Worm (Caenorhabditis elegans) whole organism, young adult: ENCODE results near the gene srv-9.

Experiments
- B0261.1 ChIP-seq: sonication (generic microtip); optimal IDR thresholded peaks from 2 replicates; lab custom pipeline; 2016; ENCODE audit warnings: mild to moderate bottlenecking, missing genetic modification characterization, moderate library complexity, missing compliant biosample characterization
- F33H1.4 ChIP-seq: fragments of 200-800 bp; sonication (Bioruptor generic); IDR thresholded peaks from 2 replicates; pipeline ENCODE4 v1.3.6; 2022; ENCODE audit warnings: missing genetic modification reagents, missing genetic modification characterization, missing compliant biosample characterization
- F57C9.4 ChIP-seq: sonication (generic microtip); optimal IDR thresholded peaks from 2 replicates; lab custom pipeline; 2017; ENCODE audit warnings: mild to moderate bottlenecking, missing genetic modification characterization, missing compliant biosample characterization
- T07F8.4 ChIP-seq: sonication (generic microtip); optimal IDR thresholded peaks from 2 replicates; lab custom pipeline; 2016; ENCODE audit warnings: mild to moderate bottlenecking, missing genetic modification characterization, moderate library complexity, missing compliant biosample characterization
- Y53G8AR.9 ChIP-seq: fragments of 200-800 bp; sonication (Bioruptor generic); conservative IDR thresholded peaks from 2 replicates; pipeline ENCODE4 v1.3.6; 2022; ENCODE audit warnings: missing genetic modification reagents, missing genetic modification characterization, missing compliant biosample characterization
- Y67H2A.10 ChIP-seq: fragments of 200-800 bp; sonication (Bioruptor generic); conservative IDR thresholded peaks from 2 replicates; pipeline ENCODE4 v1.3.6; 2022; ENCODE audit warnings: missing genetic modification reagents, missing genetic modification characterization, missing compliant biosample characterization
- Y79H2A.3 ChIP-seq: fragments of 200-800 bp; sonication (Bioruptor generic); conservative IDR thresholded peaks from 2 replicates; pipeline ENCODE4 v1.3.6; 2022; ENCODE audit warnings: missing genetic modification reagents, missing genetic modification characterization, missing compliant biosample characterization
- Y95B8A.8 ChIP-seq: fragments of 200-800 bp; sonication (Bioruptor generic); IDR thresholded peaks from 2 replicates; pipeline ENCODE4 v1.3.6; 2022; ENCODE audit warnings: missing genetic modification reagents, missing genetic modification characterization, missing compliant biosample characterization
- ZK185.1 ChIP-seq: sonication (generic microtip); optimal IDR thresholded peaks from 2 replicates; lab custom pipeline; 2016; ENCODE audit warnings: mild to moderate bottlenecking, missing genetic modification characterization, missing compliant biosample characterization; ENCODE audit not compliant: poor library complexity, severe bottlenecking
- ama-1 ChIP-seq, 3 experiments: fragments of 150-350 bp in 1 of 3; sonication (generic microtip) in 2 of 3; optimal IDR thresholded peaks; 2 replicates each; lab custom pipeline; 2014 to 2018; ENCODE audit warnings: missing biosample characterization in 2 of 3, missing genetic modification characterization in 2 of 3, missing genetic modification reagents in 2 of 3
- aptf-2 ChIP-seq: fragments of 200-800 bp; sonication (Bioruptor generic); conservative IDR thresholded peaks from 2 replicates; pipeline ENCODE4 v1.3.6; 2022; ENCODE audit warnings: missing genetic modification reagents, missing genetic modification characterization, missing compliant biosample characterization
- attf-3 ChIP-seq: fragments of 200-800 bp; sonication (Bioruptor generic); conservative IDR thresholded peaks from 2 replicates; pipeline ENCODE4 v1.3.6; 2022; ENCODE audit warnings: missing genetic modification reagents, missing genetic modification characterization, missing compliant biosample characterization
- ccch-3 ChIP-seq: fragments of 200-800 bp; sonication (Bioruptor generic); optimal IDR thresholded peaks from 2 replicates; lab custom pipeline; 2018; ENCODE audit warnings: mild to moderate bottlenecking, missing genetic modification characterization, missing compliant biosample characterization
- cebp-2 ChIP-seq: fragments of 200-800 bp; sonication (Bioruptor generic); IDR thresholded peaks from 2 replicates; pipeline ENCODE4 v1.3.6; 2022; ENCODE audit warnings: missing genetic modification characterization, missing compliant biosample characterization
- ceh-27 ChIP-seq: fragments of 200-800 bp; sonication (Bioruptor generic); optimal IDR thresholded peaks from 2 replicates; lab custom pipeline; 2018; ENCODE audit warnings: mild to moderate bottlenecking, missing genetic modification characterization, moderate library complexity, missing compliant biosample characterization
- ceh-40 ChIP-seq: fragments of 200-800 bp; sonication (Bioruptor generic); IDR thresholded peaks from 2 replicates; pipeline ENCODE4 v1.3.6; 2022; ENCODE audit warnings: missing genetic modification characterization, missing compliant biosample characterization
- ceh-58 ChIP-seq: fragments of 200-800 bp; sonication (Bioruptor generic); IDR thresholded peaks from 2 replicates; pipeline ENCODE4 v1.3.6; 2022; ENCODE audit warnings: missing genetic modification characterization, missing compliant biosample characterization
- ceh-79 ChIP-seq: sonication (generic microtip); optimal IDR thresholded peaks from 2 replicates; lab custom pipeline; 2017; ENCODE audit warnings: mild to moderate bottlenecking, missing genetic modification characterization, missing compliant biosample characterization
- ceh-91 ChIP-seq: fragments of 200-800 bp; sonication (Bioruptor generic); IDR thresholded peaks from 2 replicates; pipeline ENCODE4 v1.3.6; 2022; ENCODE audit warnings: missing genetic modification reagents, missing genetic modification characterization, missing compliant biosample characterization
- chd-7 ChIP-seq: sonication (generic microtip); optimal IDR thresholded peaks from 2 replicates; lab custom pipeline; 2016; ENCODE audit warnings: mild to moderate bottlenecking, missing genetic modification characterization, moderate library complexity, missing compliant biosample characterization
- egl-18 ChIP-seq: fragments of 200-800 bp; sonication (Bioruptor generic); IDR thresholded peaks from 2 replicates; pipeline ENCODE4 v1.3.6; 2022; ENCODE audit warnings: missing genetic modification reagents, missing genetic modification characterization, missing compliant biosample characterization
- egrh-3 ChIP-seq: fragments of 200-800 bp; sonication (Bioruptor generic); IDR thresholded peaks from 2 replicates; pipeline ENCODE4 v1.3.6; 2022; ENCODE audit warnings: missing genetic modification reagents, missing genetic modification characterization, missing compliant biosample characterization
- ekl-4 ChIP-seq: fragments of 200-800 bp; sonication (Bioruptor generic); IDR thresholded peaks from 2 replicates; pipeline ENCODE4 v1.3.6; 2022; ENCODE audit warnings: missing genetic modification reagents, missing genetic modification characterization, missing compliant biosample characterization
- hlh-12 ChIP-seq: sonication (generic microtip); optimal IDR thresholded peaks from 2 replicates; lab custom pipeline; 2016; ENCODE audit warnings: missing genetic modification characterization, missing compliant biosample characterization
- hmg-1.2 ChIP-seq: fragments of 200-800 bp; sonication (Bioruptor generic); IDR thresholded peaks from 2 replicates; pipeline ENCODE4 v1.3.6; 2022; ENCODE audit warnings: missing genetic modification reagents, missing genetic modification characterization, missing compliant biosample characterization
- lin-35 ChIP-seq, 3 experiments: fragments of 150-350 bp in 2 of 3; sonication (generic microtip) in 1 of 3; optimal IDR thresholded peaks; 2 replicates each; lab custom pipeline; 2014 to 2018; ENCODE audit warnings: missing biosample characterization in 3 of 3, missing genetic modification characterization in 3 of 3, missing genetic modification reagents in 3 of 3
- lin-54 ChIP-seq: fragments of 200-800 bp; sonication (Bioruptor generic); optimal IDR thresholded peaks from 2 replicates; lab custom pipeline; 2018; ENCODE audit warnings: mild to moderate bottlenecking, missing genetic modification characterization, missing compliant biosample characterization
- lsl-1 ChIP-seq: fragments of 200-800 bp; sonication (Bioruptor generic); optimal IDR thresholded peaks from 2 replicates; lab custom pipeline; 2018; ENCODE audit warnings: mild to moderate bottlenecking, missing genetic modification characterization, moderate library complexity, missing compliant biosample characterization
- madf-6 ChIP-seq: fragments of 200-800 bp; sonication (Bioruptor generic); IDR thresholded peaks from 2 replicates; pipeline ENCODE4 v1.3.6; 2022; ENCODE audit warnings: missing genetic modification reagents, missing genetic modification characterization, missing compliant biosample characterization
- madf-8 ChIP-seq: fragments of 200-800 bp; sonication (Bioruptor generic); conservative IDR thresholded peaks from 2 replicates; pipeline ENCODE4 v1.3.6; 2022; ENCODE audit warnings: missing genetic modification reagents, missing genetic modification characterization, missing compliant biosample characterization
- nhr-120 ChIP-seq: fragments of 200-800 bp; sonication (Bioruptor generic); IDR thresholded peaks from 2 replicates; pipeline ENCODE4 v1.3.6; 2022; ENCODE audit warnings: missing genetic modification characterization, missing compliant biosample characterization
- nhr-27 ChIP-seq: fragments of 200-800 bp; sonication (Bioruptor generic); optimal IDR thresholded peaks from 2 replicates; lab custom pipeline; 2018; ENCODE audit warnings: mild to moderate bottlenecking, missing genetic modification characterization, moderate library complexity, missing compliant biosample characterization
- nhr-90 ChIP-seq: sonication (generic microtip); optimal IDR thresholded peaks from 2 replicates; lab custom pipeline; 2016; ENCODE audit warnings: missing genotype, mild to moderate bottlenecking, missing genetic modification characterization, missing compliant biosample characterization
- pha-4 ChIP-seq: fragments of 150-350 bp; sonication (generic microtip); optimal IDR thresholded peaks from 2 replicates; lab custom pipeline; 2014; ENCODE audit warnings: missing biosample characterization, missing genetic modification reagents, missing genetic modification characterization
- rcor-1 ChIP-seq: fragments of 200-800 bp; sonication (Bioruptor generic); IDR thresholded peaks from 2 replicates; pipeline ENCODE4 v1.3.6; 2022; ENCODE audit warnings: missing genetic modification reagents, missing genetic modification characterization, missing compliant biosample characterization
- rec-8 ChIP-seq, 2 experiments: sonication (generic microtip); optimal IDR thresholded peaks; 2 replicates each; lab custom pipeline; 2016; ENCODE audit warnings: mild to moderate bottlenecking in 2 of 2, missing genetic modification characterization in 2 of 2, missing genetic modification reagents in 2 of 2, missing genotype in 2 of 2, missing biosample characterization in 1 of 2, missing compliant biosample characterization in 1 of 2, moderate library complexity in 1 of 2
- rpc-1 ChIP-seq, 2 experiments: fragments of 150-350 bp in 1 of 2; sonication (generic microtip) in 1 of 2; optimal IDR thresholded peaks; 2 replicates each; lab custom pipeline; 2014 to 2018; ENCODE audit warnings: missing biosample characterization in 1 of 2, missing genetic modification characterization in 1 of 2, missing genetic modification reagents in 1 of 2, missing genotype in 1 of 2
- somi-1 ChIP-seq: fragments of 200-800 bp; sonication (Bioruptor generic); optimal IDR thresholded peaks from 2 replicates; lab custom pipeline; 2018; ENCODE audit warnings: mild to moderate bottlenecking, missing genetic modification characterization, missing compliant biosample characterization
- zfh-2 ChIP-seq: fragments of 200-800 bp; sonication (Bioruptor generic); conservative IDR thresholded peaks from 2 replicates; pipeline ENCODE4 v1.3.6; 2022; ENCODE audit warnings: missing genetic modification reagents, missing genetic modification characterization, missing compliant biosample characterization
- ztf-18 ChIP-seq: sonication (generic microtip); optimal IDR thresholded peaks from 2 replicates; lab custom pipeline; 2016; ENCODE audit warnings: missing genotype, mild to moderate bottlenecking, missing genetic modification characterization, missing compliant biosample characterization
- ztf-26 ChIP-seq: sonication (generic microtip); optimal IDR thresholded peaks from 2 replicates; lab custom pipeline; 2017; ENCODE audit warnings: missing genetic modification characterization, missing compliant biosample characterization
- ztf-28 ChIP-seq: fragments of 200-800 bp; sonication (Bioruptor generic); IDR thresholded peaks from 2 replicates; pipeline ENCODE4 v1.3.6; 2022; ENCODE audit warnings: missing genetic modification reagents, missing genetic modification characterization, missing compliant biosample characterization

srv-9 gene

DNA sequence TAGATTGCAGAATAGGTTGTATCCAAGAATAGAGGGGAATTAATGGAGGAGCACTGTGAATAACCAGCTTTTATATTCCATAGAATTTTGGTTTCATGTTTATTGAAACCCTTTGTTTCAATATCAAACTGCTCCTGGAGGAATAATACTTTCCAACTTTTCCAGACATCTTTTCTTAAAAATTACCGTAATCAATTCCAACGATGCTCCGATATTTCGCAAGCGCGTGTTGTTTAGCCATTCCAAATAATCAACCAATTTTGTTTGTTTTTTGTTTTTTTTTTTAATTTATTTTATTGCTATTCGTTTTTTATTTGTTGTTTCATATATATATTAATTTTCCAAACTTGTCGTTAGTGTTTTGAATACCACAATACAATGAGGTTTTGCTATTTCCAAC lies 16.9 kb downstream of the srv-9 start, which contains the start of gene cutl-1:
TSS of gene cutl-1 (minus strand) at position 83 of the 400 bp plus-strand sequence.
- no peak for TF ChIP-seq nhr-90
- TF ChIP-seq T07F8.4 (tag; lab: Kevin White, UChicago) = no peak
- peak; percentile 60 for TF ChIP-seq madf-8 (GFP tag; lab: Robert Waterston, UW)
- peak; percentile 73 for TF ChIP-seq madf-6 (GFP tag; lab: Robert Waterston, UW)
- TF ChIP-seq egl-18 (GFP tag; lab: Robert Waterston, UW) = no peak
- TF ChIP-seq Y95B8A.8 (GFP tag; lab: Robert Waterston, UW) = no peak
- TF ChIP-seq hmg-1.2 (GFP tag; lab: Robert Waterston, UW) = no peak
- TF ChIP-seq attf-3 (GFP tag; lab: Robert Waterston, UW) = peak; percentile 89
- no peak for TF ChIP-seq chd-7 (tag; lab: Kevin White, UChicago)
- TF ChIP-seq Y53G8AR.9 (GFP tag; lab: Robert Waterston, UW) = no peak
- TF ChIP-seq ZK185.1 (tag; lab: Kevin White, UChicago) = no peak
- no peak for TF ChIP-seq rpc-1 (optimal IDR thresholded peaks at IDR 0.05; lab: Kevin White, UChicago)
- no peak for TF ChIP-seq rpc-1 (tag; optimal IDR thresholded peaks at IDR 0.05; lab: Kevin White, UChicago)
- TF ChIP-seq hlh-12 (tag; lab: Kevin White, UChicago) = no peak
- no peak for TF ChIP-seq cebp-2 (GFP tag; lab: Robert Waterston, UW)
- no peak for TF ChIP-seq ztf-18 (tag; lab: Kevin White, UChicago)
- no peak for TF ChIP-seq ztf-26 (tag; lab: Kevin White, UChicago)
- TF ChIP-seq ama-1 (optimal IDR thresholded peaks at IDR 0.05; lab: Kevin White, UChicago) = no peak
- no peak for TF ChIP-seq ama-1 (GFP tag; optimal IDR thresholded peaks at IDR 0.05; lab: Kevin White, UChicago)
- TF ChIP-seq lin-54 (GFP tag; lab: Kevin White, UChicago) = no peak
- no peak for TF ChIP-seq nhr-120 (GFP tag; lab: Robert Waterston, UW)
- no peak for TF ChIP-seq ztf-28 (GFP tag; lab: Robert Waterston, UW)
- TF ChIP-seq F33H1.4 = no peak
- no peak for TF ChIP-seq pha-4
- no peak for TF ChIP-seq ceh-40
- TF ChIP-seq lsl-1 (GFP tag; lab: Kevin White, UChicago) = peak; percentile 49
- TF ChIP-seq ceh-91 (GFP tag; lab: Robert Waterston, UW) = no peak
- no peak for TF ChIP-seq Y79H2A.3 (GFP tag; lab: Robert Waterston, UW)
- no peak for TF ChIP-seq egrh-3 (GFP tag; lab: Robert Waterston, UW)

DNA sequence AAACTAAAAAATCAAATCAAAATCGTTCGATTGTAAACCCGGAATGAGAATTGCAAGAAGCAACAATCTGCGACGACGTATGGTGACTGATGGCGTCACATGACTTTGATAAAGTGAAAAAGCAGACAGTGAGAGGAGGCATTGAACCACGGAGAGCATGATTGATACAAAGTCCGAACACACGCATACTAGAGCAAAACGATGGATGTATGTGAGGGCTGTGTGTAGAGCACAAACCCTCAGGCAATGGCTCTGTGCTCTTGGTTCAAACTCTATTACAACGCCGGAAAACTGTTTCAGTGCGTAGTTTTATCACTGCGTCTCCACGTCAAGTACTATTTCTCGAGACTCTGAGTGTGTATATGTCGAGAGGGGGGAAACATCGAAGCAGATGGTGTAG lies 20.4 kb downstream of the srv-9 start:
- TF ChIP-seq B0261.1 (tag; lab: Kevin White, UChicago) (no peak), somi-1 (GFP tag; lab: Kevin White, UChicago) (peak; percentile 24)

DNA sequence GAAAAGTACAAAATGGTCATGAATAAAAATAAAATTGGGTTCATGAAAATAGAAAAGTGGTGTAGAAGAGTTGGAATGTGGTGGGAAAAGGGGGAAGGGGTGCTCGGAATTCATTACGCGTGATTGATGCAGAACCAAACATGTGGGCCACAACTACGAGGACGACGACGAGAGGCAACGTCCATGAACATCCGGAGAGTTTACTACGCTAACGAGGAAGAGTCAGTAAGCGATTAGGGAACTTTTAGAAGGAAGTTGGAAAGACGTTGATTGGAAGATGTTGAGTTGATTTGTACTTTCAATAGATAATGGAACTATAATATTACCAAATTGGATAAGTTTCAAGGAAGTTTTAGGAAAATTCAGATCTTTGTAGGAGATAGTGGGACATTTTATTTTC lies 21.3 kb downstream of the srv-9 start:
- no peak for TF ChIP-seq F57C9.4
- no peak for TF ChIP-seq ccch-3
- TF ChIP-seq Y67H2A.10 (GFP tag; lab: Robert Waterston, UW) = no peak
- no peak for TF ChIP-seq aptf-2 (GFP tag; lab: Robert Waterston, UW)
- no peak for TF ChIP-seq ceh-58 (GFP tag; lab: Robert Waterston, UW)

DNA sequence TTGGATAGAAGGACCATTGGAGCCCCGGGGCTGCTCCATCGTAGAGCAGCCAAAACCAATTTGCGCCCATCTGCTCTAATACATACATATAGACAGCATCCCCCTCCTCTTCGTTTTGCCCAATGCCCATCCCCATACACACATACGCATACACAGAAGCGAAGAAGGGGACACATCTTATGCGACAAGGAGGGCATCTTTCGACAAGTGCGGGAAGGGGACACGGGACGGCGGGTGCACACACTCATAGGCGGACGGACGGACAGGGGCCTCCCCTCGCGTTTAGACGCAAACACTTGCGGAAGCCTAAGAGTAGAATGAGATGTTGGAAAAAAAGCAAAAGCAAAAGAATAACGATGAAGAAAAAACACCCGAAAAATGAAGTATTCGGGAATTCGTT lies 26.5 kb downstream of the srv-9 start:
- TF ChIP-seq zfh-2 (GFP tag; lab: Robert Waterston, UW) (peak; percentile 67), rec-8 (tag; optimal IDR thresholded peaks at IDR 0.05; lab: Kevin White, UChicago) (no peak), somi-1 (GFP tag; lab: Kevin White, UChicago) (peak; percentile 59), ceh-27 (GFP tag; lab: Kevin White, UChicago) (peak; percentile 80), ceh-79 (tag; lab: Kevin White, UChicago) (peak; percentile 8), lin-54 (GFP tag; lab: Kevin White, UChicago) (no peak), lin-35 (GFP tag; optimal IDR thresholded peaks at IDR 0.05; lab: Kevin White, UChicago) (no peak), nhr-27 (no peak), egl-18 (GFP tag; lab: Robert Waterston, UW) (no peak), rcor-1 (GFP tag; lab: Robert Waterston, UW) (0 out of 2 replicates have a peak, but pooled peaks have one; percentile 16), ekl-4 (GFP tag; lab: Robert Waterston, UW) (no peak)
